Worm (Caenorhabditis elegans) whole organism, L4 larva: ENCODE results near the gene ndx-9.

Source experiments
- D1046.2 ChIP-seq: fragments of 200-800 bp; sonication (Bioruptor generic); IDR thresholded peaks from 2 replicates; pipeline ENCODE4 v1.3.6; 2022; ENCODE audit warnings: missing genetic modification characterization, missing compliant biosample characterization
- F37D6.2 ChIP-seq: sonication (generic microtip); optimal IDR thresholded peaks from 2 replicates; lab custom pipeline; 2016; ENCODE audit warnings: mild to moderate bottlenecking, missing genetic modification characterization, missing compliant biosample characterization
- F44E2.7 ChIP-seq: fragments of 200-800 bp; sonication (Bioruptor generic); IDR thresholded peaks from 2 replicates; pipeline ENCODE4 v2.1.2; 2022; ENCODE audit warnings: missing genetic modification characterization, missing compliant biosample characterization
- R02D3.7 ChIP-seq: fragments of 150-350 bp; sonication (generic microtip); optimal IDR thresholded peaks from 3 replicates; lab custom pipeline; 2014; ENCODE audit warnings: missing biosample characterization, missing genetic modification characterization
- T26A8.4 ChIP-seq: fragments of 200-800 bp; sonication (Bioruptor generic); IDR thresholded peaks from 2 replicates; pipeline ENCODE4 v1.3.6; 2022; ENCODE audit warnings: missing genetic modification characterization, missing compliant biosample characterization
- Y5F2A.4 ChIP-seq: fragments of 200-800 bp; sonication (Bioruptor generic); optimal IDR thresholded peaks from 2 replicates; lab custom pipeline; 2018; ENCODE audit warnings: mild to moderate bottlenecking, missing genetic modification characterization, missing compliant biosample characterization
- aha-1 ChIP-seq: fragments of 150-350 bp; peaks from one replicate; lab custom pipeline; 2014; ENCODE audit warnings: missing biosample characterization, missing genetic modification characterization
- attf-4 ChIP-seq: sonication (generic microtip); optimal IDR thresholded peaks from 3 replicates; lab custom pipeline; 2017; ENCODE audit warnings: missing biosample characterization, missing genetic modification characterization
- ceh-28 ChIP-seq: fragments of 150-350 bp; optimal IDR thresholded peaks from 2 replicates; lab custom pipeline; 2014; ENCODE audit warnings: missing biosample characterization, missing genetic modification reagents, missing genetic modification characterization
- ceh-32 ChIP-seq: sonication (generic microtip); optimal IDR thresholded peaks from 2 replicates; lab custom pipeline; 2016; ENCODE audit warnings: mild to moderate bottlenecking, missing genetic modification characterization, missing compliant biosample characterization; ENCODE audit not compliant: poor library complexity
- ceh-44 ChIP-seq: fragments of 200-800 bp; sonication (Bioruptor generic); IDR thresholded peaks from 2 replicates; pipeline ENCODE4 v1.3.6; 2022; ENCODE audit warnings: missing genetic modification reagents, missing genetic modification characterization, missing compliant biosample characterization
- ceh-82 ChIP-seq: sonication (generic microtip); optimal IDR thresholded peaks from 2 replicates; lab custom pipeline; 2017; ENCODE audit warnings: missing biosample characterization, missing genetic modification characterization
- ctbp-1 ChIP-seq: fragments of 200-800 bp; sonication (Bioruptor generic); IDR thresholded peaks from 2 replicates; pipeline ENCODE4 v1.3.6; 2022; ENCODE audit warnings: missing genetic modification reagents, missing genetic modification characterization, missing compliant biosample characterization
- daf-16 ChIP-seq, 3 experiments: sonication (generic microtip); optimal IDR thresholded peaks; 2 replicates each; lab custom pipeline; 2016 to 2017; ENCODE audit warnings: missing genetic modification characterization in 3 of 3, missing genetic modification reagents in 3 of 3, mild to moderate bottlenecking in 2 of 3, missing compliant biosample characterization in 2 of 3, missing biosample characterization in 1 of 3, moderate library complexity in 1 of 3
- dmd-6 ChIP-seq: fragments of 200-800 bp; sonication (Bioruptor generic); IDR thresholded peaks from 2 replicates; pipeline ENCODE4 v1.3.6; 2022; ENCODE audit warnings: missing genetic modification reagents, missing genetic modification characterization, missing compliant biosample characterization
- dmd-9 ChIP-seq: fragments of 200-800 bp; sonication (Bioruptor generic); IDR thresholded peaks from 2 replicates; pipeline ENCODE4 v1.3.6; 2022; ENCODE audit warnings: missing genetic modification reagents, missing genetic modification characterization, missing compliant biosample characterization
- dve-1 ChIP-seq: sonication (generic microtip); optimal IDR thresholded peaks from 2 replicates; lab custom pipeline; 2017; ENCODE audit warnings: antibody characterized with exemption, mild to moderate bottlenecking, missing genetic modification characterization, missing compliant biosample characterization; ENCODE audit not compliant: insufficient read depth
- hlh-11 ChIP-seq: fragments of 200-800 bp; sonication (Bioruptor generic); optimal IDR thresholded peaks from 2 replicates; lab custom pipeline; 2018; ENCODE audit warnings: mild to moderate bottlenecking, missing genetic modification characterization, missing compliant biosample characterization
- hlh-30 ChIP-seq: sonication (generic microtip); optimal IDR thresholded peaks from 2 replicates; lab custom pipeline; 2017; ENCODE audit warnings: antibody characterized with exemption, mild to moderate bottlenecking, missing genetic modification characterization, missing compliant biosample characterization; ENCODE audit not compliant: insufficient read depth
- hmg-1.1 ChIP-seq: fragments of 200-800 bp; sonication (Bioruptor generic); IDR thresholded peaks from 2 replicates; pipeline ENCODE4 v1.3.6; 2022; ENCODE audit warnings: missing genetic modification reagents, missing genetic modification characterization, missing compliant biosample characterization
- lim-7 ChIP-seq: fragments of 200-800 bp; sonication (Bioruptor generic); IDR thresholded peaks from 2 replicates; pipeline ENCODE4 v1.3.6; 2022; ENCODE audit warnings: missing genetic modification characterization, missing compliant biosample characterization
- lin-1 ChIP-seq: fragments of 200-800 bp; sonication (Bioruptor generic); IDR thresholded peaks from 2 replicates; pipeline ENCODE4 v1.3.6; 2022; ENCODE audit warnings: missing genetic modification reagents, missing genetic modification characterization, missing compliant biosample characterization
- lin-13 ChIP-seq: fragments of 150-350 bp; optimal IDR thresholded peaks from 2 replicates; lab custom pipeline; 2014; ENCODE audit warnings: missing biosample characterization, missing genetic modification reagents, missing genetic modification characterization
- lin-29 ChIP-seq: fragments of 200-800 bp; sonication (Bioruptor generic); IDR thresholded peaks from 2 replicates; pipeline ENCODE4 v1.3.6; 2022; ENCODE audit warnings: missing genetic modification reagents, missing genetic modification characterization, missing compliant biosample characterization
- lin-39 ChIP-seq: fragments of 150-350 bp; optimal IDR thresholded peaks from 2 replicates; lab custom pipeline; 2014; ENCODE audit warnings: missing biosample characterization, missing genetic modification reagents, missing genetic modification characterization
- lir-3 ChIP-seq: sonication (generic microtip); optimal IDR thresholded peaks from 2 replicates; lab custom pipeline; 2016; ENCODE audit warnings: mild to moderate bottlenecking, missing genetic modification characterization, missing compliant biosample characterization
- madf-5 ChIP-seq, 2 experiments: fragments of 200-800 bp; sonication (Bioruptor generic); IDR thresholded peaks; 2 replicates each; pipeline ENCODE4 v1.3.6; 2022; ENCODE audit warnings: missing compliant biosample characterization in 2 of 2, missing genetic modification characterization in 2 of 2
- madf-9 ChIP-seq: fragments of 200-800 bp; sonication (Bioruptor generic); conservative IDR thresholded peaks from 2 replicates; pipeline ENCODE4 v1.3.6; 2022; ENCODE audit warnings: missing genetic modification reagents, missing genetic modification characterization, missing compliant biosample characterization
- mdt-29 ChIP-seq: fragments of 200-800 bp; sonication (Bioruptor generic); IDR thresholded peaks from 2 replicates; pipeline ENCODE4 v1.3.6; 2022; ENCODE audit warnings: missing genetic modification reagents, missing genetic modification characterization, missing compliant biosample characterization
- mep-1 ChIP-seq: fragments of 150-350 bp; sonication (generic microtip); optimal IDR thresholded peaks from 3 replicates; lab custom pipeline; 2014; ENCODE audit warnings: missing biosample characterization, missing genetic modification characterization
- mes-2 ChIP-seq: sonication (generic microtip); optimal IDR thresholded peaks from 2 replicates; lab custom pipeline; 2016; ENCODE audit warnings: missing genotype, mild to moderate bottlenecking, missing genetic modification characterization, missing compliant biosample characterization; ENCODE audit not compliant: poor library complexity, severe bottlenecking
- nhr-10 ChIP-seq: fragments of 150-350 bp; optimal IDR thresholded peaks from 2 replicates; lab custom pipeline; 2014; ENCODE audit warnings: missing biosample characterization, missing genetic modification characterization
- nhr-102 ChIP-seq: sonication (generic microtip); optimal IDR thresholded peaks from 2 replicates; lab custom pipeline; 2016; ENCODE audit warnings: mild to moderate bottlenecking, missing genetic modification characterization, moderate library complexity, missing compliant biosample characterization
- nhr-28 ChIP-seq: fragments of 150-350 bp; optimal IDR thresholded peaks from 2 replicates; lab custom pipeline; 2014; ENCODE audit warnings: missing biosample characterization, missing genetic modification characterization
- nhr-42 ChIP-seq: fragments of 200-800 bp; sonication (Bioruptor generic); IDR thresholded peaks from 2 replicates; pipeline ENCODE4 v1.3.6; 2022; ENCODE audit warnings: missing genetic modification characterization, missing compliant biosample characterization
- nhr-48 ChIP-seq: sonication (generic microtip); optimal IDR thresholded peaks from 2 replicates; lab custom pipeline; 2016; ENCODE audit warnings: mild to moderate bottlenecking, missing genetic modification characterization, missing compliant biosample characterization
- pqm-1 ChIP-seq: sonication (generic microtip); optimal IDR thresholded peaks from 2 replicates; lab custom pipeline; 2017; ENCODE audit warnings: missing biosample characterization, missing genetic modification characterization
- rbr-2 ChIP-seq: sonication (generic microtip); optimal IDR thresholded peaks from 2 replicates; lab custom pipeline; 2016; ENCODE audit warnings: missing genotype, missing genetic modification characterization, missing compliant biosample characterization
- set-16 ChIP-seq: fragments of 200-800 bp; sonication (Bioruptor generic); IDR thresholded peaks from 2 replicates; pipeline ENCODE4 v1.3.6; 2022; ENCODE audit warnings: missing genetic modification reagents, missing genetic modification characterization, missing compliant biosample characterization
- spr-3 ChIP-seq: fragments of 200-800 bp; sonication (Bioruptor generic); optimal IDR thresholded peaks from 2 replicates; lab custom pipeline; 2018; ENCODE audit warnings: mild to moderate bottlenecking, missing genetic modification characterization, missing compliant biosample characterization
- unc-62 ChIP-seq, 3 experiments: fragments of 150-350 bp in 1 of 3; sonication (generic microtip); optimal IDR thresholded peaks in 2 of 3; peaks in 1 of 3; 1 replicate in 1 of 3; 2 replicates in 2 of 3; lab custom pipeline; 2014 to 2017; ENCODE audit warnings: missing biosample characterization in 3 of 3, missing genetic modification characterization in 3 of 3, missing genetic modification reagents in 3 of 3, missing genotype in 1 of 3
- zag-1 ChIP-seq: fragments of 150-350 bp; optimal IDR thresholded peaks from 2 replicates; lab custom pipeline; 2014; ENCODE audit warnings: missing biosample characterization, missing genetic modification characterization
- zfp-2 ChIP-seq: sonication (generic microtip); optimal IDR thresholded peaks from 2 replicates; lab custom pipeline; 2016; ENCODE audit warnings: mild to moderate bottlenecking, missing genetic modification characterization, missing compliant biosample characterization
- zip-2 ChIP-seq: fragments of 150-350 bp; optimal IDR thresholded peaks from 2 replicates; lab custom pipeline; 2014; ENCODE audit warnings: missing biosample characterization, missing genetic modification characterization
- ztf-11 ChIP-seq: fragments of 150-350 bp; optimal IDR thresholded peaks from 2 replicates; lab custom pipeline; 2014; ENCODE audit warnings: missing biosample characterization, missing genetic modification characterization
- ztf-7 ChIP-seq: fragments of 150-350 bp; optimal IDR thresholded peaks from 2 replicates; lab custom pipeline; 2014; ENCODE audit warnings: missing biosample characterization, missing genetic modification characterization

ndx-9 gene

DNA sequence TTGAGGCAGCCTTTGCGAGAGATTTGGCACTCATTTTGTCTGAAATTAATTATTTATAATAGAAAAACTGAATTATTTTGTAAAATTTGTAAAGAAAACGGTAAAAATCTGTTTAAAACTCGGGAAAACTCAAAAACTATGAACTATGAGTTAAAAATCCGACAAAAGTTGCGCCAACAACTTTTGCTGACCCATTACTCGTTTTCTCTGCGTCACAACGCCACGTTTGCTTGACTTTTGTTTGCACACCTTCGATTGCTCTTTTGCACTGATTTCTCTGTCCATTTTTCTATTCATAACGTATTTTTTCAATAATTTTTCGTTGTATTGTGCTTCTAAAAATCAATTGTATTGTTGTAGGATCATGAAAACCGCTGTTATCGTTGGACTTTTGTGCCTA lies 24.4 kb upstream of the ndx-9 start, which contains the start of gene fkb-1 (continued):
- TF ChIP-seq ztf-11 (tag; lab: Kevin White, UChicago) = no peak

DNA sequence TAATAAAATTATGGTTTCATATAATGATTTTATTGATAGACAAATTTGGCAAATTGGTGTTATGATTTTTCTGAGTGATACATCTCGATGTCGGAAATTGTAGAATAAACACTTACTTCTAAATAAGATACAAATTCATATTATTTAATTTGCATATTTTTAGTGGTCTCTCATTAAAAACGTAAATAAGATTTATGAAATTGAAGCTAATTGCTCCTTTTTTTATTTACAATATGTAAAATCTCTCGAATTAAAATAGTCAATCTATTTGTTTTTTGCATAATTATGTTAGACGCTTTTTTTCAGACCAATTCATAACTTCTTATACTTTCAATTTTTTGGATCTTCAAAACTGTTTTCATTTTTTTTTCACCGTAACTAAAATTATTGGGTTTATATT lies 20.5 kb upstream of the ndx-9 start, which contains the start of gene hrg-6:
Gene hrg-6, plus strand, starts transcription at position 301 of the 400 bp plus-strand sequence.
- peak in 1 of 2 experiments; percentile 26 for TF ChIP-seq unc-62 (GFP tag; optimal IDR thresholded peaks at IDR 0.05 in 1 of 2; lab: Kevin White, UChicago)
- no peak for TF ChIP-seq unc-62 (tag; optimal IDR thresholded peaks at IDR 0.05; lab: Kevin White, UChicago)
- TF ChIP-seq daf-16 (GFP tag; optimal IDR thresholded peaks at IDR 0.05; lab: Kevin White, UChicago) = no peak
- no peak for TF ChIP-seq daf-16 (tag; optimal IDR thresholded peaks at IDR 0.05; lab: Kevin White, UChicago)
- TF ChIP-seq madf-5 (GFP tag; IDR thresholded peaks at IDR 0.05; lab: Robert Waterston, UW) = no peak

DNA sequence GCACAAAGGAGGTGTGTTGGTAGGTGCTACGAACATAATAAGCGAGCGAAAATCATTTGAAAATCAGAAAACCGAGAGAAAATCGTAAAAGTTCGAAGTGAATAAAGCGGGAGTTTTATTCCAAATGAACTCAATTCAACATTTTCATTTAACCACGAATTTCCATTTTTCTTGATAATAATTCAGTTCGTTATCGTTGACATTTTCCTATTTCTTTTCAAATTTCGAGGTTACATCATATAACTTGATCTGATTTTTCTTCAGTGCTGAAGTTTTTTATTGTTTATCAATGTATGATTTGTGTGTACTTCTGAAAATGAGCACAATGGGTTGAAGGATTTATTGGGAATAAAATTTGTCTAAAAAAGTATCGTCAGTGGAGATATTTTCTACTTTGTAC lies 19.8 kb upstream of the ndx-9 start:
- TF ChIP-seq madf-9 (GFP tag; lab: Robert Waterston, UW) (no peak), aha-1 (tag; lab: Kevin White, UChicago) (peak; percentile 66), lir-3 (tag; lab: Kevin White, UChicago) (no peak), ceh-32 (no peak), dmd-9 (GFP tag; lab: Robert Waterston, UW) (no peak), nhr-28 (tag; lab: Kevin White, UChicago) (peak; percentile 46), ceh-28 (no peak), D1046.2 (no peak), pqm-1 (tag; lab: Kevin White, UChicago) (peak; percentile 57), zag-1 (tag; lab: Kevin White, UChicago) (no peak), zfp-2 (tag; lab: Kevin White, UChicago) (no peak), T26A8.4 (GFP tag; lab: Robert Waterston, UW) (no peak), lin-29 (GFP tag; lab: Robert Waterston, UW) (no peak), ctbp-1 (GFP tag; lab: Robert Waterston, UW) (no peak), lin-13 (no peak), nhr-102 (no peak), ztf-7 (peak; percentile 94), set-16 (no peak), ceh-82 (no peak), mep-1 (tag; lab: Kevin White, UChicago) (peak; percentile 50), R02D3.7 (no peak), madf-5 (GFP tag; IDR thresholded peaks at IDR 0.05; lab: Robert Waterston, UW) (no peak), lim-7 (GFP tag; lab: Robert Waterston, UW) (no peak), hlh-30 (no peak), nhr-10 (tag; lab: Kevin White, UChicago) (no peak), ceh-44 (GFP tag; lab: Robert Waterston, UW) (no peak), attf-4 (no peak), rbr-2 (no peak), lin-1 (GFP tag; lab: Robert Waterston, UW) (no peak), nhr-48 (peak; percentile 3), mes-2 (tag; lab: Kevin White, UChicago) (no peak), zip-2 (tag; lab: Kevin White, UChicago) (no peak), dmd-6 (GFP tag; lab: Robert Waterston, UW) (peak; percentile 68), dve-1 (peak; percentile 42), F37D6.2 (no peak), Y5F2A.4 (GFP tag; lab: Kevin White, UChicago) (no peak), nhr-42 (GFP tag; lab: Robert Waterston, UW) (no peak), spr-3 (no peak), lin-39 (tag; lab: Kevin White, UChicago) (no peak), hlh-11 (tag; lab: Kevin White, UChicago) (peak; percentile 24), F44E2.7 (GFP tag; lab: Robert Waterston, UW) (no peak), mdt-29 (GFP tag; lab: Robert Waterston, UW) (no peak), daf-16 (GFP tag; optimal IDR thresholded peaks at IDR 0.05; lab: Kevin White, UChicago) (no peak), daf-16 (tag; optimal IDR thresholded peaks at IDR 0.05; lab: Kevin White, UChicago) (peak; percentile 71), hmg-1.1 (no peak)
- TF ChIP-seq, all 104 proteins: peak for 10
